Worm (Caenorhabditis elegans): ENCODE results near the gene T03F6.9.

DNA sequence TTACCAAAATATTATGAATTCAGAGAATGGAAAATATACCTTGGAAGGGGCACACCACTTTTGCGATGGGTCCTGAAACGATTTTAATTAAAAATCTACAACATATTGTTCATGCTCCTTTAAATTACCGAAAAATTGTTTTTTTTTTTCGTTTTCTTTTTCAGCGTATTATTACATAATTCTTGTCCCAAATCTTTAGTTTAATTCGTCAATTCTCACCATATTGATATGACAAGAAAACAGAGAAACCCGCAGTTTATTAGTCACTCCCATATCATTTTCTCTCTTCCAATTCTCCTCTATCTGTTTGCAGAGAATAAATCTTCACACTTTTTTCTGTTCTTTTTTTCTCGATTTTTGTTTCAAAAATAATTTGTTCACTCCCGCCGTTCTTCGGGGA lies 24.4 kb upstream of the T03F6.9 start, which contains the start of gene F11F1.1:
- TF ChIP-seq aly-2 (tag; optimal IDR thresholded peaks at IDR 0.05), result no peak
- TF ChIP-seq skn-1 (tag; optimal IDR thresholded peaks at IDR 0.05), result no peak
- no peak for TF ChIP-seq elt-3 (tag; optimal IDR thresholded peaks at IDR 0.05)
- TF ChIP-seq pqm-1 (tag; optimal IDR thresholded peaks at IDR 0.05), result no peak
- no peak for TF ChIP-seq ceh-82 (tag; optimal IDR thresholded peaks at IDR 0.05)
- TF ChIP-seq pha-4 (tag; optimal IDR thresholded peaks at IDR 0.05), result no peak
- TF ChIP-seq R02D3.7 (tag; optimal IDR thresholded peaks at IDR 0.05), result no peak
- no peak for TF ChIP-seq tbx-2 (tag; optimal IDR thresholded peaks at IDR 0.05)
- no peak for TF ChIP-seq egl-27 (tag; optimal IDR thresholded peaks at IDR 0.05)
- no peak for TF ChIP-seq nhr-237 (tag; optimal IDR thresholded peaks at IDR 0.05)

Data from whole organism, L3 larva.